Worm (Caenorhabditis elegans): ENCODE results near the gene srf-3.
"Not testable (repeated sequence)": the region's sequence is repeated elsewhere in the genome, so short reads cannot be mapped to it uniquely, and the experiment has no call there.

srf-3 gene

ce11 chrIV:12842895-12843294 is 6.4 kb upstream of the srf-3 start:
- no peak for TF ChIP-seq unc-62 (GFP tag; optimal IDR thresholded peaks at IDR 0.05)

- no peak for TF ChIP-seq unc-62 (GFP tag; optimal IDR thresholded peaks at IDR 0.05)
Measured at ce11 chrIV:12845596-12845995, 3.7 kb upstream of the srf-3 start, which contains the start of gene txt-19. TSS of gene txt-19 (plus strand) at chrIV:12845899.

DNA sequence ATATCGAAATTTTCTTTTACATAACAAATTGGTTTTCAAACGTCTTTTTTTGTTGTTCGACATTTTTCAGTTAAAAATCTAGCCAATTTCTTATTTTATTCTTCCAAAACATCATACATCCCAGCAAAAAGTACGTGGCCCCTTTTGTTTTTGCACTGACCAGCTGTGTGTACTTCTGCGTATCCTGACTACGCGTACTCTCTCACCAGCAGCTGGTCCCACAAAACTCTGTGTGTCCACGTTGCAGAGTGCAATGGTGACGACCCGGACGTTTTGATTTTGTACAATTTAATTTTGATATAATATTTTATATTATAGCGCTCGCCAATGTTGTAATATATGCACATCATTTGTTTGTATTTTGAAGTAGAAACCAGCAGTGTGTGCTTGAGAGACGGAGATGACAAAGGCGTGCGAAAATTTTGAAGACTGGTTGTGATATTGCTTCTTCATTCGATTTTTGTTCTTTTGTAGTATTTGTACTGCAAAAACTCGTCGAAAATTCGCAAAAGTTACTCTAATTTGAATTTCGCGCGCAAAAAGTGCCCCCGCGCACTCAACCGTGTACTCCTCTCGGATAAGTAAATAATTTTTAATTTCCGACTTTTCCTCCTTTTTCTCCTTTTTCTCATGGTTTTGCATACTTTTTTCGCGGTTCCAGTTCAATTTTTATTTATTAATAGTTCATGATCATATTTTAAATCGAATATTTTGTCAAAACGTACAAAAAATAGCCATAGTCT is 5.2 kb downstream of the srf-3 start:
- no peak for TF ChIP-seq unc-62 (GFP tag; optimal IDR thresholded peaks at IDR 0.05)

DNA sequence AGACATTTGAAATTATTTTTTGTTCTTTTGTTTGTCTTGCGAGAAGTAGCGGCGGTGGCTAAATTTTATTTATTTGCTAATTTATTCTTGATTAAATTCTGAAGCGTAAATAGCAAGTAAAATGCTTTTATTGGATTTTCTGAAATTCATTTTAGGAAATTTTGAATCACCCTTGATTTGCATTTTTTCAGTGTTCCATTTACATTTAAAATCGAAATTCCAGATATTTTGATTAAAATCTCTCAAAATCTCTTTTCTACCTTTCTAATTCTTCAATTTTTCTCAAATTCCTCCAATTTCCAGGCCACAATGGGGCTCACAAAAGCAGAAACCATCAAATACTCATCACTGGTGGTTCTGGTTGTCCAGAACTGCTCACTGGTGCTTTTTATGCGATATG is 5.9 kb downstream of the srf-3 start, which contains the start of gene nstp-5:
TSS of gene nstp-5 (plus strand) at position 301 of the 400 bp plus-strand sequence.
- TF ChIP-seq unc-62 (GFP tag; optimal IDR thresholded peaks at IDR 0.05) = no peak

DNA sequence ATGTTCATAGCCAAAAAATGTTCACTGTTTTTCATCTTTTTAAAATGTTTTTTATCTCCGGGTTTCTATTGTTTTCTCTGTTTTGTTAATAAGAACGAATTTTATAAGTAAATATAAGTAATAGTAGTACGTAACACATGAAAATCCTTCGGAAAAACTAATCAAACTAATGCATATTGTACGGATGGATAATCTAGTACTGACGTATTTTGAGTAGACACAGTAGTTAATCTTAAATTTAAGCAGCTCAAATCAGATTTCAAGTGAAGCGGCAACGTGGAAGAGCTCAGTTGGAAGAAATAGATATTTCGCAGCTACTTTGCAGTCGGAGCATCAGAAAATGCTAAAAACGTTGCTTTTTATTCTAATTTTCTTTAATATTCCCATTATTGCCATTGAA is 10.5 kb downstream of the srf-3 start, which contains the start of gene gcy-18:
TSS of gene gcy-18 (plus strand) at position 301 of the 400 bp plus-strand sequence.
- TF ChIP-seq unc-62 (GFP tag; optimal IDR thresholded peaks at IDR 0.05) = no peak

DNA sequence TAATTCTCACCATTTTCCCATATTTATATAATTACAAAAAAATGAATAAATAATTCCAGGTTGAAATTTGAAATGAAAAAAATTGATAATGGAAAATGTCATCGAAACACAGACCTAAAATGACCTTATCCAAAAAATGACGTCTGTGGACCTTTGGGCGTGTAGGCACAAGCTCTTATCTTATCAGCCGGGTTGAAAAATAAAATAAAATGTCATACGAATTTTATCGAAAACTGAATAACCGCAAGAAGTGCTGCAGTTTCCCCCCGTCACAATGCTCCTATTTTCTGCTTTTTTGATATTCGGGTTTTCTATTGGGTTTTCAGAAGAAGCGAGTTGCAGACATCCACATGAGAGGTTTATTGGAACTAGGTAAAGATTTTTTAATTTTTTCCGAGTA is 16.6 kb downstream of the srf-3 start, which contains the start of gene clec-186:
TSS of gene clec-186 (plus strand) at position 226 of the 400 bp plus-strand sequence.
- TF ChIP-seq unc-62 (GFP tag; optimal IDR thresholded peaks at IDR 0.05) = no peak

DNA sequence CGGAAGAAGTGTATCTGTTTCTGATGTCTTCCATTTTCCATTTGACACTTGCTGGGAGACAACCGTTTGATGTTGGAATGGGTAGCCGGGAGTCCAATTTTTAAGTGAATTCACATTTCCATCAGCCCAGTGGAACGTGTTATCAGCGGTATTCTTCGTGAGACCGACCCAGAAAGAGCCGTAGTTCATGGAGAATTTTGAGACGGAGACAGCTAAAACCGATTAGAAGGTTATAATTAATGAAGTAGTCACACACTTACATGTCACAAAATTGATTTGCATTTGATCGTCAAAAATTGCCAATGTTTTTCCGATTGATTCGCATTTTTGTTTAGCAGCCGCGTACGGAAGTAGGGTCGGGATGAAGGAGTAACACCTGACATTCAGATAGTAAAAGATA is 20.1 kb downstream of the srf-3 start:
- no peak for TF ChIP-seq unc-62 (GFP tag; optimal IDR thresholded peaks at IDR 0.05)

- TF ChIP-seq unc-62 (GFP tag; optimal IDR thresholded peaks at IDR 0.05) = no peak
Measured at ce11 chrIV:12869812-12870211, 20.5 kb downstream of the srf-3 start.

DNA sequence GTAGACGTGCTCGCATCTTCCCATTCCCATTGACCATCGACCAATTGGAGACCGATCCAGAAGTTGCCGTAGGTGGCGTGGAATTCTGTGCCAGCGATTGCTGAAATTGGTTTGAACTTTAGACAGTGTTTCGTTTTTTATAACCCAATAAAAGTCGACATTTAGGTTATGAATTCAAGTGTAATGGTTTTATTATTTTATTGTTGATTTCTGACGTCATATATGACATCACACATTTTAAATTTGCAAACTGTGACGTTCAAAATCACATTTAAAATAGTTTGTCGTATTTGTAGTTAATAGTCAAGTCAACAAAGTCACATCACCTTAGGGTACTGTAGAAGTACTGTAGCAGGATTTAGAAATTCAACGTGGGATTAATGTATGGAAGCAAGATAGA is 21.0 kb downstream of the srf-3 start:
- TF ChIP-seq unc-62 (GFP tag; optimal IDR thresholded peaks at IDR 0.05) = no peak

ce11 chrIV:12871445-12871947 is 22.2 kb downstream of the srf-3 start, which contains the start of gene clec-187:
TSS of gene clec-187 (minus strand) at chrIV:12871495.
- TF ChIP-seq unc-62 (GFP tag; optimal IDR thresholded peaks at IDR 0.05) = no peak

DNA sequence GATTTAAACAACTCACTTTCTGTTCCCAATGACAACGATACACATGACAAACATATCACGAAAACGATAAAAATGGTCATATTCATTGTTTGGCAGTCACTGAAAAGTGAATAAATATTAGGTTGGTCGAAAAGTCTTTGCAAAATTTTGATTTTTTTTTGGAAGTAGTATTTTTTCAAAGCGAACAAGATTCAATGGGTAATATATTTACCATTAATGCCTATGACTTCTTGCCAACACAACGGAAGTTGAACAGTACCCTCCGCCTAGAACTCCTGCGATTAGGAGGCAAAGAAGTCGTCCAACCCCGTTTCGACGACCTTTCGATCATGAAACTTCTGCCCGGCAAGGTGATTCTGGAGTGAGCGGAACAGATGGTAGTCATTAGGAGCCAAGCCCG is 25.9 kb downstream of the srf-3 start, which contains the start of gene ZK896.1:
TSS of gene ZK896.1 (minus strand) at position 101 of the 400 bp plus-strand sequence.
- TF ChIP-seq unc-62 (GFP tag; optimal IDR thresholded peaks at IDR 0.05) = not testable (repeated sequence)

DNA sequence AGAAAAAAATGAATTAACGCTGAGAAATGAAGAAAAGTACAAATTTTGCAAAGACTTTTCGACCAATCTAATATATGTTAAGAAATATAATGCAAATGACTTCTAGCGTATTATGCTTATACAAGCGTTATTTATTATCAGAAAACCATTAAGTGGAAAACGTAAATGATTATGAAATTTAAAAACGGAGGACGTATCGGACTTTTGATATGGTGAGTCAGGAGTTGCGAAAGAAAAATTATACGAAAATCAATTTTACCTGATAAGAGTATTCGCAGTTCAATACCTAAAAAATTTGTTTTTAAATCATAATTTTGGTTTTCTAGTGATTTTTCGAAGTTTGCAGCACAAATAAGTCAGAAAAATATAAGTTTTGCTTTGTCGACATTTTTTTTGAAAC is 27.2 kb downstream of the srf-3 start:
- no peak for TF ChIP-seq unc-62 (GFP tag; optimal IDR thresholded peaks at IDR 0.05)

- TF ChIP-seq unc-62 (GFP tag; optimal IDR thresholded peaks at IDR 0.05) = no peak
Measured at ce11 chrIV:12879557-12879956, 30.2 kb downstream of the srf-3 start, which contains the start of gene ZK896.5. TSS of gene ZK896.5 (minus strand) at chrIV:12879645.

- TF ChIP-seq unc-62 (GFP tag; optimal IDR thresholded peaks at IDR 0.05) = no peak
Measured at ce11 chrIV:12883190-12883589, 33.9 kb downstream of the srf-3 start, which contains the start of gene ZK896.4. TSS of gene ZK896.4 (minus strand) at chrIV:12883290.

DNA sequence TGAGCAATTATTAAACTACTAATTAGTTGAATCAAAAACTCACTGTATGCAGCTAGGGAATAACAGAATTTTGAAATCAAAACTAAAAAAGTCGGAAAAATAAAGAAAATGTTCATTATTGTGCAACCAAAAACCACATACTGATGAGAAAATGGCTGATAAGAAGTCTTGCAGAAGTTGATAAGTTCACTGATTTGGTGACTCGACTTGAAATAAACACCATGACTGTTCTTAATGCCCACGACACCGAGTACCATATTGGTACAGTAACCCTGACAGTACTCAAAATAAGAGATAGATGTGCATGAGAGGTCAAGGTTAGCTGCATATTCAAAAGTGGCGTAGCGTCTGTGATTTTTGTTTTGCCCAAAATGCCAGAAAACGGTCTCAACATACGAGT is 36.7 kb downstream of the srf-3 start:
- TF ChIP-seq unc-62 (GFP tag; optimal IDR thresholded peaks at IDR 0.05) = no peak

- no peak for TF ChIP-seq unc-62 (GFP tag; optimal IDR thresholded peaks at IDR 0.05)
Measured at ce11 chrIV:12890445-12890844, 41.1 kb downstream of the srf-3 start, which contains the start of gene K08D8.6. TSS of gene K08D8.6 (minus strand) at chrIV:12890508.

- no peak for TF ChIP-seq unc-62 (GFP tag; optimal IDR thresholded peaks at IDR 0.05)
Measured at ce11 chrIV:12891080-12891479, 41.8 kb downstream of the srf-3 start.
